Fruit fly (Drosophila melanogaster) whole organism, wandering third instar larva: ENCODE measurements around the gene CG11670.

Experiments
- HLH106 ChIP-seq: fragments of 200-800 bp; optimal IDR thresholded peaks from 3 replicates; lab custom pipeline; 2019; ENCODE audit warnings: missing biosample characterization, mild to moderate bottlenecking, missing genetic modification characterization, moderate library complexity
- psq ChIP-seq: fragments of 200-800 bp; sonication (Bioruptor generic); optimal IDR thresholded peaks from 3 replicates; lab custom pipeline; 2017; ENCODE audit warnings: missing biosample characterization, mild to moderate bottlenecking, missing genetic modification characterization, moderate library complexity

DNA sequence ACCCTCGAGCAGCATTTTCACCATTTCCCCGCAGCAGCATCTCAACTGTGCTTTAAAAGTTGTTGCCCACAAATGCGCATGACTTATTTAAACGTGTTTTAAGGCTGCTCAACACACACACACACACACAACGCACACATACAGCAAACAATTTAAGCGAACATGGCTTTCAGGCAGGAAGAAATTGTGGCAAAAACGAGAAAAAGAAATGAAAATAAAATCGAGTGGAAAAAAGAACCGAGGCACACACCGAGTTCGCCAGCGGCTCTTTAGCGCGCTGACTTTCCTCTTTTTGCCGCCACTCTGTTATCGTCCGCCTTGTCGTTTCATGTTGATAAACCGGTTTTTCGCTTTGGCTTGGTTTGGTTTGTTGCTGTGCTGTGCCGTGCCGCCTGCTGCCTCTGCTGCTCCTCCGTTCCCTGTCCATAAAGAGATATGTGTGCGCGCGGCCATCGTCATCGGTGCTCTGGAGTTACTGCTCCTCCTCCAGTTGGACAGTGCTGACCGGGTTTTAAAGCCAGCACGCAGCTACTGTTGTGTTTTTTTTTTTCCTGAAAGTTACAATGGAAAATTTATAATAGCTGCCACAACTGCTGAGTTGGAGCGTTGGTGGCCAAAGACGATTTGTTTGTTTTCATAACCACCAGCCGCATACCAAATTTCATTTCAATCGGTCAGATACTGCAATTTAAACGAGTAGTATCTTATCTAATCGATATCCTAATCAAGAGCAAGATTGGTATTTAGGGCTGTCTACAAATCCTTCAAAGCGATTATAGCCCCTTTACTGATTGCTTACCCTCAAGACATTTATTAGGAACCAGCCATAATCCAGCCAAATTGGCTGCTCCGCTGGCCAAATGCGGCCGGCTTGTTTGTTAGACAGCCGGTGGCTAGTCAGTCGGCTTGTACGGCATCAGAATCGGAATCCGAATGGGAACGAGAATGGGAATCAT lies 25.8 kb upstream of the CG11670 start:
- peak; percentile 4 for TF ChIP-seq HLH106
- TF ChIP-seq psq (GFP tag; lab: Kevin White, UChicago) = peak; percentile 69
